Fruit fly (Drosophila melanogaster) whole organism, embryonic: Measurements from ENCODE around the gene CG14227.

Experiments
- CG10431 ChIP-seq: fragments of 200-800 bp; sonication (Bioruptor generic); optimal IDR thresholded peaks from 3 replicates; lab custom pipeline; 2018; ENCODE audit warnings: missing biosample characterization, mild to moderate bottlenecking, missing genetic modification characterization
- CG10543 ChIP-seq: fragments of 200-800 bp; sonication (Bioruptor generic); optimal IDR thresholded peaks from 3 replicates; lab custom pipeline; 2017; ENCODE audit warnings: missing biosample characterization, mild to moderate bottlenecking, missing genetic modification characterization, moderate library complexity
- CG14965 ChIP-seq: fragments of 200-800 bp; sonication (Bioruptor generic); optimal IDR thresholded peaks from 2 replicates; lab custom pipeline; 2016; ENCODE audit warnings: missing biosample characterization, missing genetic modification characterization, borderline replicate concordance
- CG15011 ChIP-seq: fragments of 200-800 bp; sonication (Bioruptor generic); optimal IDR thresholded peaks from 3 replicates; lab custom pipeline; 2018; ENCODE audit warnings: missing biosample characterization, mild to moderate bottlenecking, missing genetic modification characterization
- CG17359 ChIP-seq: fragments of 200-800 bp; sonication (Bioruptor generic); optimal IDR thresholded peaks from 3 replicates; lab custom pipeline; 2018; ENCODE audit warnings: missing biosample characterization, mild to moderate bottlenecking, missing genetic modification characterization, moderate library complexity
- CG17361 ChIP-seq: fragments of 200-800 bp; sonication (Bioruptor generic); IDR thresholded peaks from 3 replicates; pipeline ENCODE4 v1.3.6; 2022; ENCODE audit warnings: missing biosample characterization, missing genetic modification characterization
- CG17912 ChIP-seq: fragments of 200-800 bp; sonication (Bioruptor generic); optimal IDR thresholded peaks from 2 replicates; lab custom pipeline; 2018; ENCODE audit warnings: missing biosample characterization, mild to moderate bottlenecking, missing genetic modification characterization
- CG18011 ChIP-seq: fragments of 200-800 bp; sonication (Bioruptor generic); optimal IDR thresholded peaks from 2 replicates; lab custom pipeline; 2017; ENCODE audit warnings: missing biosample characterization, missing genetic modification characterization, mild to moderate bottlenecking, moderate library complexity, missing genotype
- CG30403 ChIP-seq: fragments of 200-800 bp; sonication (Bioruptor generic); optimal IDR thresholded peaks from 3 replicates; lab custom pipeline; 2016; ENCODE audit warnings: missing biosample characterization, missing genetic modification characterization
- CG31441 ChIP-seq: fragments of 200-800 bp; sonication (Bioruptor generic); IDR thresholded peaks from 2 replicates; pipeline ENCODE4 v1.3.6; 2022; ENCODE audit warnings: missing biosample characterization, missing genetic modification characterization
- CG6683 ChIP-seq: fragments of 200-800 bp; sonication (Bioruptor generic); optimal IDR thresholded peaks from 2 replicates; lab custom pipeline; 2017; ENCODE audit warnings: missing biosample characterization, mild to moderate bottlenecking, missing genetic modification characterization, missing genetic modification reagents
- CG8281 ChIP-seq: fragments of 200-800 bp; sonication (Bioruptor generic); optimal IDR thresholded peaks from 2 replicates; lab custom pipeline; 2018; ENCODE audit warnings: missing biosample characterization, mild to moderate bottlenecking, missing genetic modification characterization, moderate library complexity
- CG9727 ChIP-seq: fragments of 200-800 bp; sonication (Bioruptor generic); optimal IDR thresholded peaks from 3 replicates; lab custom pipeline; 2017; ENCODE audit warnings: missing biosample characterization, mild to moderate bottlenecking, missing genetic modification characterization
- CG9876 ChIP-seq: fragments of 200-800 bp; sonication (Bioruptor generic); optimal IDR thresholded peaks from 2 replicates; lab custom pipeline; 2016; ENCODE audit warnings: missing biosample characterization, missing genetic modification characterization
- Dp ChIP-seq: fragments of 200-800 bp; sonication (Bioruptor generic); optimal IDR thresholded peaks from 2 replicates; lab custom pipeline; 2018; ENCODE audit warnings: missing biosample characterization, mild to moderate bottlenecking, missing genetic modification characterization, moderate library complexity
- Dref ChIP-seq: fragments of 200-800 bp; sonication (Bioruptor generic); IDR thresholded peaks from 2 replicates; pipeline ENCODE4 v1.3.6; 2022; ENCODE audit warnings: missing biosample characterization, missing genetic modification characterization
- ERR ChIP-seq: fragments of 200-800 bp; sonication (Bioruptor generic); optimal IDR thresholded peaks from 2 replicates; lab custom pipeline; 2016; ENCODE audit warnings: missing biosample characterization, missing genetic modification characterization
- Eip74EF ChIP-seq, 2 experiments: fragments of 200-800 bp in 1 of 2; fragments of >200 bp in 1 of 2; sonication (Bioruptor generic) in 1 of 2; optimal IDR thresholded peaks; 2 replicates each; lab custom pipeline; 2017 to 2019; ENCODE audit warnings: missing biosample characterization in 2 of 2, missing genetic modification characterization in 2 of 2, mild to moderate bottlenecking in 1 of 2, moderate library complexity in 1 of 2
- Elba2 ChIP-seq: fragments of 200-800 bp; sonication (Bioruptor generic); optimal IDR thresholded peaks from 3 replicates; lab custom pipeline; 2016; ENCODE audit warnings: missing biosample characterization, missing genetic modification characterization
- GATAe ChIP-seq: fragments of 200-800 bp; sonication (Bioruptor generic); conservative IDR thresholded peaks from 2 replicates; pipeline ENCODE4 v1.3.6; 2022; ENCODE audit warnings: missing biosample characterization, missing genetic modification characterization
- HLH4C ChIP-seq: fragments of 200-800 bp; sonication (Bioruptor generic); IDR thresholded peaks from 3 replicates; pipeline ENCODE4 v1.3.6; 2022; ENCODE audit warnings: missing biosample characterization, missing genetic modification characterization; ENCODE audit not compliant: partially characterized antibody
- MBD-R2 ChIP-seq: fragments of 200-800 bp; sonication (Bioruptor generic); IDR thresholded peaks from 2 replicates; pipeline ENCODE4 v1.3.6; 2022; ENCODE audit warnings: missing biosample characterization, missing genetic modification characterization
- Mes4 ChIP-seq: fragments of 200-800 bp; sonication (Bioruptor generic); optimal IDR thresholded peaks from 2 replicates; lab custom pipeline; 2016; ENCODE audit warnings: missing biosample characterization, missing genetic modification characterization
- Oli ChIP-seq: fragments of 200-800 bp; sonication (Bioruptor generic); optimal IDR thresholded peaks from 2 replicates; lab custom pipeline; 2018; ENCODE audit warnings: missing biosample characterization, mild to moderate bottlenecking, missing genetic modification characterization, moderate library complexity
- Rx ChIP-seq: fragments of 200-800 bp; sonication (Bioruptor generic); IDR thresholded peaks from 2 replicates; pipeline ENCODE4 v1.3.6; 2022; ENCODE audit warnings: missing biosample characterization, missing genetic modification characterization
- Side ChIP-seq: fragments of 200-800 bp; sonication (Bioruptor generic); optimal IDR thresholded peaks from 2 replicates; lab custom pipeline; 2016; ENCODE audit warnings: missing biosample characterization, missing genetic modification characterization
- Six4 ChIP-seq: fragments of 200-800 bp; sonication (Bioruptor generic); optimal IDR thresholded peaks from 2 replicates; lab custom pipeline; 2016; ENCODE audit warnings: missing biosample characterization, missing genetic modification characterization
- TFAM ChIP-seq: fragments of 200-800 bp; sonication (Bioruptor generic); optimal IDR thresholded peaks from 2 replicates; lab custom pipeline; 2017; ENCODE audit warnings: missing biosample characterization, missing genetic modification characterization, inconsistent platforms
- ac ChIP-seq: fragments of 200-800 bp; sonication (Bioruptor generic); optimal IDR thresholded peaks from 3 replicates; lab custom pipeline; 2017; ENCODE audit warnings: missing biosample characterization, mild to moderate bottlenecking, missing genetic modification characterization
- al ChIP-seq: fragments of 200-800 bp; sonication (Bioruptor generic); IDR thresholded peaks from 2 replicates; pipeline ENCODE4 v1.3.6; 2022; ENCODE audit warnings: missing biosample characterization, missing genetic modification characterization
- cas ChIP-seq: fragments of 200-800 bp; sonication (Bioruptor generic); IDR thresholded peaks from 2 replicates; pipeline ENCODE4 v1.3.6; 2022; ENCODE audit warnings: missing biosample characterization, missing genetic modification characterization
- chinmo ChIP-seq: fragments of 200-800 bp; sonication (Bioruptor generic); IDR thresholded peaks from 4 replicates; pipeline ENCODE4 v1.3.6; 2022; ENCODE audit warnings: missing biosample characterization, missing genetic modification characterization; ENCODE audit not compliant: partially characterized antibody
- dpn ChIP-seq, 2 experiments: fragments of 200-800 bp; sonication (Bioruptor generic); optimal IDR thresholded peaks; 3 replicates each; lab custom pipeline; 2016; ENCODE audit warnings: missing biosample characterization in 2 of 2, missing genetic modification characterization in 2 of 2
- emc ChIP-seq: fragments of 200-800 bp; sonication (Bioruptor generic); optimal IDR thresholded peaks from 2 replicates; lab custom pipeline; 2016; ENCODE audit warnings: missing biosample characterization, missing genetic modification characterization
- mirr ChIP-seq: fragments of 200-800 bp; sonication (Bioruptor generic); optimal IDR thresholded peaks from 3 replicates; lab custom pipeline; 2018; ENCODE audit warnings: missing biosample characterization, mild to moderate bottlenecking, missing genetic modification characterization
- mld ChIP-seq: fragments of 200-800 bp; sonication (Bioruptor generic); IDR thresholded peaks from 3 replicates; pipeline ENCODE4 v1.3.6; 2022; ENCODE audit warnings: missing biosample characterization, missing genetic modification characterization; ENCODE audit not compliant: partially characterized antibody
- oc ChIP-seq: fragments of 200-800 bp; sonication (Bioruptor generic); optimal IDR thresholded peaks from 2 replicates; lab custom pipeline; 2018; ENCODE audit warnings: missing biosample characterization, mild to moderate bottlenecking, missing genetic modification characterization, moderate library complexity
- odd ChIP-seq: fragments of 200-800 bp; sonication (Bioruptor generic); optimal IDR thresholded peaks from 2 replicates; lab custom pipeline; 2017; ENCODE audit warnings: missing biosample characterization, mild to moderate bottlenecking, missing genetic modification characterization
- pb ChIP-seq: fragments of 200-800 bp; sonication (Bioruptor generic); optimal IDR thresholded peaks from 3 replicates; lab custom pipeline; 2016; ENCODE audit warnings: missing biosample characterization, missing genetic modification characterization
- pho ChIP-seq: fragments of 200-800 bp; sonication (Bioruptor generic); optimal IDR thresholded peaks from 2 replicates; lab custom pipeline; 2016; ENCODE audit warnings: missing biosample characterization, missing genetic modification characterization
- phol ChIP-seq: fragments of 200-800 bp; sonication (Bioruptor generic); optimal IDR thresholded peaks from 3 replicates; lab custom pipeline; 2018; ENCODE audit warnings: missing biosample characterization, mild to moderate bottlenecking, missing genetic modification characterization, moderate library complexity
- sc ChIP-seq, 3 experiments: fragments of >200 bp in 2 of 3; fragments of 200-800 bp in 1 of 3; sonication (Bioruptor generic) in 1 of 3; optimal IDR thresholded peaks; 2 replicates in 2 of 3; 3 replicates in 1 of 3; lab custom pipeline; 2017; ENCODE audit warnings: mild to moderate bottlenecking in 1 of 3, missing biosample characterization in 1 of 3, missing genetic modification characterization in 1 of 3, missing genetic modification reagents in 1 of 3
- sima ChIP-seq: fragments of 200-800 bp; sonication (Bioruptor generic); optimal IDR thresholded peaks from 2 replicates; lab custom pipeline; 2016; ENCODE audit warnings: missing biosample characterization, missing genetic modification characterization
- sna ChIP-seq: fragments of 200-800 bp; sonication (Bioruptor generic); IDR thresholded peaks from 2 replicates; pipeline ENCODE4 v1.3.6; 2022; ENCODE audit warnings: missing biosample characterization, missing genetic modification characterization; ENCODE audit not compliant: partially characterized antibody
- sob ChIP-seq: fragments of 200-800 bp; sonication (Bioruptor generic); IDR thresholded peaks from 2 replicates; pipeline ENCODE4 v1.3.6; 2022; ENCODE audit warnings: missing biosample characterization, missing genetic modification characterization
- trem ChIP-seq: fragments of 200-800 bp; optimal IDR thresholded peaks from 3 replicates; lab custom pipeline; 2019; ENCODE audit warnings: missing biosample characterization, mild to moderate bottlenecking, missing genetic modification characterization, moderate library complexity
- z ChIP-seq: fragments of 200-800 bp; sonication (Bioruptor generic); IDR thresholded peaks from 3 replicates; pipeline ENCODE4 v1.3.6; 2022; ENCODE audit warnings: missing biosample characterization, missing genetic modification characterization
- zfh2 ChIP-seq: fragments of 200-800 bp; sonication (Bioruptor generic); optimal IDR thresholded peaks from 2 replicates; lab custom pipeline; 2016; ENCODE audit warnings: missing biosample characterization, missing genetic modification characterization

The CG14227 gene

DNA sequence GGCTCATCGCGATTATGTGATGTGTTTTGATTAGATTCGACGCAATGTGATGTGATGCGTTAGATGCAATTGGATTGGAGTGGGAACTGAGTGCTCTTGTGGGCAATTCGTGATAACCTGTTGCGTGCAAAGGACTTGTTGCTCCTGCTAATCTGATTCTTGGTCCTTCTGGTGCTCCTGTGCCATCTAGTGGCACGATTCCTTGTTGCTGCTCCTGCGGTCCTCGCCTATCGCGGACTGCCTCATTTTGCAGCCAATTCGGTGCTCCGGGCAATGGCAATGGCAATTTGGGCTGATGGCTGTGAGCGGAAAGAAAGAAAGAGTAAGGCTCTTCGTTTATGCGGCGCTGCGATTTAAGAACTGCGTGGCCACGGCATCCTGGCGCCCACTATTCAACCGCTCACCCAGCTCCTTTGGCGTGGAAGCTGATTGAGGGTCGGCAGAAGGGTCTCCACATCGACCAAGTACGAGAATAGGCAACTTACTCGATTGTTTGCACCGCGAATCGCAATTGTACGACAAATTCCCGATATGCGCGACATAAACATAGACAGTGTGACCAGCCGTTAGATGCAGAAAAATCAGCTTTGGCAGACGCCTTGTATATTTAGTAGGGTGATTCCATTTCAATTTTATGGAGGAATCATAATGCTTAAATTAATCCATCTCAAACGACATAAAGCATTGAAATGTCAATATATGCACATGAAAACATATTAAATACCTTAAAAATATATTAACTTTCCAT, 4.4 kb upstream of the CG14227 start, which contains the start of gene Mer (continued):
- TF ChIP-seq CG10431 (GFP tag; lab: Kevin White, UChicago) (peak; percentile 60), ERR (peak; percentile 79), sc (optimal IDR thresholded peaks at IDR 0.05; lab: Kevin White, UChicago) (no peak), sc (GFP tag; optimal IDR thresholded peaks at IDR 0.05; lab: Kevin White, UChicago) (no peak), sna (GFP tag; lab: Robert Waterston, UW) (no peak), dpn (GFP tag; optimal IDR thresholded peaks at IDR 0.05; lab: Kevin White, UChicago) (peak; percentile 86 to 88), Dp (GFP tag; lab: Kevin White, UChicago) (peak; percentile 32), Side (GFP tag; lab: Kevin White, UChicago) (peak; percentile 90), Rx (GFP tag; lab: Robert Waterston, UW) (peak; percentile 63), zfh2 (GFP tag; lab: Kevin White, UChicago) (peak; percentile 84), phol (tag; lab: Kevin White, UChicago) (peak; percentile 81), Six4 (GFP tag; lab: Kevin White, UChicago) (peak; percentile 78), CG18011 (peak; percentile 64), pb (GFP tag; lab: Kevin White, UChicago) (peak; percentile 89), z (GFP tag; lab: Robert Waterston, UW) (no peak), odd (GFP tag; lab: Kevin White, UChicago) (peak; percentile 71), CG17359 (peak; percentile 80), mirr (GFP tag; lab: Kevin White, UChicago) (peak; percentile 85), CG9876 (GFP tag; lab: Kevin White, UChicago) (peak; percentile 67), GATAe (GFP tag; lab: Robert Waterston, UW) (no peak), CG10543 (GFP tag; lab: Kevin White, UChicago) (peak; percentile 67), MBD-R2 (GFP tag; lab: Robert Waterston, UW) (peak; percentile 88), CG6683 (GFP tag; lab: Kevin White, UChicago) (peak; percentile 58), CG17361 (GFP tag; lab: Robert Waterston, UW) (peak; percentile 79), Eip74EF (GFP tag; optimal IDR thresholded peaks at IDR 0.05; lab: Kevin White, UChicago) (no peak), Elba2 (peak; percentile 44), mld (GFP tag; lab: Robert Waterston, UW) (no peak), ac (GFP tag; lab: Kevin White, UChicago) (peak; percentile 60), Mes4 (GFP tag; lab: Kevin White, UChicago) (peak; percentile 71), sob (GFP tag; lab: Robert Waterston, UW) (peak; percentile 86), al (GFP tag; lab: Robert Waterston, UW) (peak; percentile 81), Oli (tag; lab: Kevin White, UChicago) (peak; percentile 76), trem (tag; lab: Kevin White, UChicago) (peak; percentile 86), sima (GFP tag; lab: Kevin White, UChicago) (no peak), CG8281 (tag; lab: Kevin White, UChicago) (peak; percentile 63), TFAM (GFP tag; lab: Kevin White, UChicago) (peak; percentile 11), cas (peak; percentile 82), CG9727 (peak; percentile 85), oc (peak; percentile 59), CG30403 (GFP tag; lab: Kevin White, UChicago) (peak; percentile 84), pho (GFP tag; lab: Kevin White, UChicago) (peak; percentile 72), emc (GFP tag; lab: Kevin White, UChicago) (peak; percentile 59), CG17912 (GFP tag; lab: Kevin White, UChicago) (peak; percentile 48), CG15011 (GFP tag; lab: Kevin White, UChicago) (no peak), CG31441 (peak; percentile 81), HLH4C (no peak), CG14965 (peak; percentile 29), Dref (GFP tag; lab: Robert Waterston, UW) (0 out of 2 replicates have a peak, but pooled peaks have one; percentile 25), chinmo (GFP tag; lab: Robert Waterston, UW) (no peak)
